Worm (Caenorhabditis elegans) whole organism, young adult: Measurements from ENCODE around the gene oac-24.

Source experiments
- K11D2.4 ChIP-seq: fragments of 200-800 bp; sonication (Bioruptor generic); IDR thresholded peaks from 2 replicates; pipeline ENCODE4 v1.3.6; 2022; ENCODE audit warnings: missing genetic modification reagents, missing genetic modification characterization, missing compliant biosample characterization
- ceh-79 ChIP-seq: sonication (generic microtip); optimal IDR thresholded peaks from 2 replicates; lab custom pipeline; 2017; ENCODE audit warnings: mild to moderate bottlenecking, missing genetic modification characterization, missing compliant biosample characterization
- him-1 ChIP-seq: sonication (generic microtip); optimal IDR thresholded peaks from 2 replicates; lab custom pipeline; 2016; ENCODE audit warnings: missing genotype, missing genetic modification reagents, missing genetic modification characterization, missing compliant biosample characterization
- snpc-4 ChIP-seq, 5 experiments: fragments of 150-350 bp in 1 of 5; sonication (generic microtip) in 4 of 5; optimal IDR thresholded peaks; 2 replicates each; lab custom pipeline; 2014 to 2018; ENCODE audit warnings: missing genetic modification characterization in 5 of 5, missing biosample characterization in 3 of 5, antibody characterized with exemption in 2 of 5, mild to moderate bottlenecking in 2 of 5, missing compliant biosample characterization in 2 of 5, missing genotype in 2 of 5, moderate library complexity in 2 of 5, missing genetic modification reagents in 1 of 5

ce11 chrV:4737727-4738126 is 27.2 kb downstream of the oac-24 start, which contains the start of gene F39G3.2:
- TF ChIP-seq ceh-79 (tag; lab: Kevin White, UChicago) (no peak), him-1 (tag; lab: Kevin White, UChicago) (no peak), K11D2.4 (GFP tag; lab: Robert Waterston, UW) (no peak), snpc-4 (GFP tag; optimal IDR thresholded peaks at IDR 0.05; lab: Kevin White, UChicago) (no peak), snpc-4 (tag; optimal IDR thresholded peaks at IDR 0.05; lab: Kevin White, UChicago) (no peak)
